Worm (Caenorhabditis elegans) whole organism, mixed stage, embryonic: ENCODE measurements around the gene pen-2.
A peak's percentile ranks its signal among the peaks of the same experiment; 100 is the strongest.

Source experiments
- M03D4.4 ChIP-seq: sonication (generic microtip); optimal IDR thresholded peaks from 2 replicates; lab custom pipeline; 2017; ENCODE audit warnings: mild to moderate bottlenecking, missing genetic modification characterization, missing compliant biosample characterization
- bed-3 ChIP-seq: fragments of 200-800 bp; sonication (Bioruptor generic); optimal IDR thresholded peaks from 3 replicates; lab custom pipeline; 2018; ENCODE audit warnings: mild to moderate bottlenecking, missing genetic modification characterization, moderate library complexity, missing compliant biosample characterization
- blmp-1 ChIP-seq: fragments of 150-350 bp; optimal IDR thresholded peaks from 2 replicates; lab custom pipeline; 2014; ENCODE audit warnings: missing biosample characterization, missing genetic modification characterization
- ceh-39 ChIP-seq: fragments of 150-350 bp; optimal IDR thresholded peaks from 2 replicates; lab custom pipeline; 2014; ENCODE audit warnings: missing biosample characterization, missing genetic modification characterization
- ceh-43 ChIP-seq: fragments of 200-800 bp; sonication (Bioruptor generic); optimal IDR thresholded peaks from 2 replicates; lab custom pipeline; 2018; ENCODE audit warnings: mild to moderate bottlenecking, missing genetic modification characterization, moderate library complexity, missing compliant biosample characterization
- ceh-83 ChIP-seq: fragments of 200-800 bp; sonication (Bioruptor generic); optimal IDR thresholded peaks from 2 replicates; lab custom pipeline; 2018; ENCODE audit warnings: mild to moderate bottlenecking, missing genetic modification characterization, missing compliant biosample characterization
- ces-1 ChIP-seq: fragments of 150-350 bp; optimal IDR thresholded peaks from 2 replicates; lab custom pipeline; 2014; ENCODE audit warnings: missing biosample characterization, missing genetic modification reagents, missing genetic modification characterization
- cnd-1 ChIP-seq: fragments of 200-800 bp; sonication (Bioruptor generic); optimal IDR thresholded peaks from 2 replicates; lab custom pipeline; 2018; ENCODE audit warnings: mild to moderate bottlenecking, missing genetic modification characterization, missing compliant biosample characterization
- drap-1 ChIP-seq: fragments of 200-800 bp; sonication (Bioruptor generic); optimal IDR thresholded peaks from 3 replicates; lab custom pipeline; 2018; ENCODE audit warnings: mild to moderate bottlenecking, missing genetic modification characterization, missing compliant biosample characterization
- elt-1 ChIP-seq: sonication (generic microtip); optimal IDR thresholded peaks from 2 replicates; lab custom pipeline; 2017; ENCODE audit warnings: missing genetic modification characterization, mild to moderate bottlenecking, missing compliant biosample characterization, antibody characterized with exemption, moderate library complexity, borderline replicate concordance; ENCODE audit not compliant: insufficient read depth
- elt-3 ChIP-seq: fragments of 150-350 bp; optimal IDR thresholded peaks from 2 replicates; lab custom pipeline; 2014; ENCODE audit warnings: missing biosample characterization, missing genetic modification characterization
- flh-1 ChIP-seq: fragments of 200-800 bp; sonication (Bioruptor generic); optimal IDR thresholded peaks from 2 replicates; lab custom pipeline; 2018; ENCODE audit warnings: mild to moderate bottlenecking, missing genetic modification characterization, moderate library complexity, missing compliant biosample characterization
- ham-2 ChIP-seq: fragments of 200-800 bp; sonication (Bioruptor generic); optimal IDR thresholded peaks from 2 replicates; lab custom pipeline; 2018; ENCODE audit warnings: mild to moderate bottlenecking, missing genetic modification characterization, missing compliant biosample characterization
- hlh-1 ChIP-seq: fragments of 150-350 bp; optimal IDR thresholded peaks from 2 replicates; lab custom pipeline; 2014; ENCODE audit warnings: missing biosample characterization, missing genetic modification reagents, missing genetic modification characterization
- lin-13 ChIP-seq: fragments of 150-350 bp; optimal IDR thresholded peaks from 2 replicates; lab custom pipeline; 2014; ENCODE audit warnings: missing biosample characterization, missing genetic modification characterization
- lin-32 ChIP-seq: fragments of 200-800 bp; sonication (Bioruptor generic); optimal IDR thresholded peaks from 2 replicates; lab custom pipeline; 2018; ENCODE audit warnings: mild to moderate bottlenecking, missing genetic modification characterization, missing compliant biosample characterization
- lsy-2 ChIP-seq: fragments of 150-350 bp; optimal IDR thresholded peaks from 2 replicates; lab custom pipeline; 2014; ENCODE audit warnings: missing biosample characterization, missing genetic modification characterization
- mab-5 ChIP-seq: fragments of 150-350 bp; optimal IDR thresholded peaks from 2 replicates; lab custom pipeline; 2014; ENCODE audit warnings: missing biosample characterization, missing genetic modification characterization
- mep-1 ChIP-seq: fragments of 150-350 bp; optimal IDR thresholded peaks from 2 replicates; lab custom pipeline; 2017; ENCODE audit warnings: missing biosample characterization, missing genetic modification reagents, missing genetic modification characterization, inconsistent platforms
- mls-2 ChIP-seq: sonication (generic microtip); optimal IDR thresholded peaks from 2 replicates; lab custom pipeline; 2016; ENCODE audit warnings: mild to moderate bottlenecking, missing genetic modification characterization, moderate library complexity, missing compliant biosample characterization
- nhr-12 ChIP-seq: fragments of 150-350 bp; optimal IDR thresholded peaks from 2 replicates; lab custom pipeline; 2014; ENCODE audit warnings: missing biosample characterization, missing genetic modification characterization
- nhr-2 ChIP-seq: fragments of 150-350 bp; optimal IDR thresholded peaks from 2 replicates; lab custom pipeline; 2014; ENCODE audit warnings: missing biosample characterization, missing genetic modification characterization
- nhr-237 ChIP-seq: fragments of 150-350 bp; optimal IDR thresholded peaks from 2 replicates; lab custom pipeline; 2014; ENCODE audit warnings: missing biosample characterization, missing genetic modification characterization
- nhr-28 ChIP-seq: fragments of 150-350 bp; optimal IDR thresholded peaks from 2 replicates; lab custom pipeline; 2014; ENCODE audit warnings: missing biosample characterization, missing genetic modification characterization
- nhr-76 ChIP-seq: sonication (generic microtip); optimal IDR thresholded peaks from 2 replicates; lab custom pipeline; 2017; ENCODE audit warnings: missing biosample characterization, missing genetic modification characterization
- pha-4 ChIP-seq: fragments of 150-350 bp; optimal IDR thresholded peaks from 2 replicates; lab custom pipeline; 2018; ENCODE audit warnings: missing biosample characterization, missing genetic modification reagents, missing genetic modification characterization
- sem-2 ChIP-seq: fragments of 200-800 bp; sonication (Bioruptor generic); optimal IDR thresholded peaks from 2 replicates; lab custom pipeline; 2018; ENCODE audit warnings: mild to moderate bottlenecking, missing genetic modification characterization, missing compliant biosample characterization
- snpc-4 ChIP-seq: fragments of 150-350 bp; optimal IDR thresholded peaks from 2 replicates; lab custom pipeline; 2014; ENCODE audit warnings: missing biosample characterization, missing genetic modification characterization
- sptf-1 ChIP-seq: sonication (generic microtip); optimal IDR thresholded peaks from 2 replicates; lab custom pipeline; 2017; ENCODE audit warnings: mild to moderate bottlenecking, missing genetic modification characterization, moderate library complexity, missing compliant biosample characterization
- tbx-8 ChIP-seq: fragments of 200-800 bp; sonication (Bioruptor generic); optimal IDR thresholded peaks from 2 replicates; lab custom pipeline; 2018; ENCODE audit warnings: mild to moderate bottlenecking, missing genetic modification characterization, moderate library complexity, missing compliant biosample characterization
- unc-120 ChIP-seq: sonication (generic microtip); optimal IDR thresholded peaks from 2 replicates; lab custom pipeline; 2017; ENCODE audit warnings: missing genetic modification characterization, missing compliant biosample characterization; ENCODE audit not compliant: poor library complexity, severe bottlenecking
- unc-39 ChIP-seq: fragments of 150-350 bp; optimal IDR thresholded peaks from 2 replicates; lab custom pipeline; 2014; ENCODE audit warnings: missing biosample characterization, missing genetic modification characterization
- unc-62 ChIP-seq: fragments of 150-350 bp; optimal IDR thresholded peaks from 2 replicates; lab custom pipeline; 2014; ENCODE audit warnings: missing biosample characterization, missing genetic modification reagents, missing genetic modification characterization
- zip-8 ChIP-seq: fragments of 150-350 bp; optimal IDR thresholded peaks from 2 replicates; lab custom pipeline; 2014; ENCODE audit warnings: missing biosample characterization, missing genetic modification characterization
- ztf-11 ChIP-seq: fragments of 150-350 bp; optimal IDR thresholded peaks from 2 replicates; lab custom pipeline; 2014; ENCODE audit warnings: missing biosample characterization, missing genetic modification characterization

The pen-2 gene

DNA sequence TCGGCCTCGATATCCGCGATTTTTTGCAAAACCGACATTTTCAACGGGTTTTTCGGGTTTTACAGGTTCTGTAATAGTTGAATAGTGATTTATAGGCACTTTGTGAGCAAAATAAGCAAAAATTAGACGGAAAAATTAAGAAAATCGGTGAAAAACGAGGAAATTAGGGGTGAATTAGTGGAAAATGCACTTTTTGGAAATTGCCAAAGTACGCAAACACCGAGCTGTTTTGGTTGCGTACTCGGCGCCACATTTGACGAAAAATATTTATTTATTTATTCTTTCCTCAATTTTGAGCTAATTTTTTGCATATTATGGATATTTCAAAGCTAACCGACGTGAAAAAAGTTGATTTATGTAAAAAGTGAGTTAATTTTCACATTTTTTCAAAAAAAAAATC lies at the start of gene pen-2, which contains the start of gene T28D6.6:
pen-2 (plus strand) TSS at position 282 of the 400 bp plus-strand sequence.
T28D6.6 (minus strand) TSS at position 68 of the 400 bp plus-strand sequence.
- peak; percentile 31 for TF ChIP-seq unc-120 (tag; lab: Kevin White, UChicago)
- TF ChIP-seq ces-1, result peak; percentile 74
- no peak for TF ChIP-seq lin-32 (GFP tag; lab: Kevin White, UChicago)

DNA sequence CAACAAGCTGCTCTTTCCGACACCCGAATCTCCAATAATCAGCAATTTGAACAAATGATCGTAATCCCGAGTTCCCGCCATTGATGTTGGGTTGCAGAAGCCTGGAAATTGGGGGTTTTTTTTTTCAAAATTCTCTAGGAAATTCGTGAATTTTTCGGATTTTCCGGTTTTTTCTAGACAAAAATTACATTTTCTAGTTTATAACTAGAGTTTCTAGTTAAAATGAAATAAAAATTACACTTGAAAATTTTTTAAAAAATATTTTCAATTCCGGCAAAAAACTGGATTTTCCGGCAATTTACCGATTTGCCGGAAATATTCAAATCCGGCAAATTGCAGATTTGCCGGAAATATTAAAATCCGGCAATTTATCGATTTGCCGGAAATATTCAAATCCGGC lies 31.7 kb upstream of the pen-2 start, which contains the start of gene rab-35:
rab-35 (minus strand) TSS at position 101 of the 400 bp plus-strand sequence.
- TF ChIP-seq sem-2 (GFP tag; lab: Kevin White, UChicago), result no peak
- TF ChIP-seq snpc-4 (tag; lab: Kevin White, UChicago), result no peak
- no peak for TF ChIP-seq unc-62
- no peak for TF ChIP-seq nhr-237 (tag; lab: Kevin White, UChicago)
- no peak for TF ChIP-seq ham-2 (GFP tag; lab: Kevin White, UChicago)
- no peak for TF ChIP-seq elt-3 (tag; lab: Kevin White, UChicago)
- no peak for TF ChIP-seq lin-13

DNA sequence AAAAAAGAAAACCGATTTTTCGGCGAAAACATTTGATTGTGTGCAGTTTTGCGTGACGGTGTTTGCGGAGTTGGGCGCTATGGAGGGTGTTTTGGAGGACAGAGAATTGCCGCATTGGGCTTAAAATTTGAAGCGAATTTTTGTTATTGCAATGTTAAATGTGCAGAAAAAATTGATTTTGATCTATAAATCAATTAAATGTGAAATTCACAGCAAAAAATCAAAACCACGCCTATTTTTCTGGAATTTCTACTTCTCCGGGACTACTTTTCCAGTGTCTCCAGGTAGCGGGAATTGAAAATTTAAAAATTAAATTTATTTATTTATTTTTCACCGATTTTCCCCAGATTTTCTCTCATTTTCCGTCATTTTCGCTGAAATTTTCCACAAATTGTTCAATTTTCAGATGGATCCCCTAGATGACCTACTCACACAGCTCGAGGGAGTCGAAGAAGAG lies 25.9 kb upstream of the pen-2 start, which contains the start of gene mcm-10:
mcm-10 (plus strand) TSS at position 407 of the 457 bp plus-strand sequence.
- TF ChIP-seq unc-120 (tag; lab: Kevin White, UChicago), result no peak
- no peak for TF ChIP-seq unc-39
- peak; percentile 17 for TF ChIP-seq sem-2 (GFP tag; lab: Kevin White, UChicago)
- TF ChIP-seq nhr-28, result no peak
- TF ChIP-seq nhr-12 (tag; lab: Kevin White, UChicago), result no peak
- TF ChIP-seq lin-13, result no peak
- TF ChIP-seq M03D4.4 (tag; lab: Kevin White, UChicago), result no peak
- peak; percentile 77 for TF ChIP-seq mls-2 (tag; lab: Kevin White, UChicago)
- no peak for TF ChIP-seq elt-1 (tag; lab: Kevin White, UChicago)
- peak; percentile 16 for TF ChIP-seq mep-1 (tag; lab: Kevin White, UChicago)
- peak; percentile 51 for TF ChIP-seq lin-32 (GFP tag; lab: Kevin White, UChicago)
- peak; percentile 47 for TF ChIP-seq ham-2 (GFP tag; lab: Kevin White, UChicago)
- no peak for TF ChIP-seq ztf-11
- TF ChIP-seq cnd-1 (tag; lab: Kevin White, UChicago), result peak; percentile 33
- TF ChIP-seq flh-1 (GFP tag; lab: Kevin White, UChicago), result no peak
- no peak for TF ChIP-seq nhr-76 (tag; lab: Kevin White, UChicago)
- TF ChIP-seq unc-62, result no peak
- peak; percentile 43 for TF ChIP-seq ceh-43 (GFP tag; lab: Kevin White, UChicago)
- peak; percentile 84 for TF ChIP-seq nhr-237 (tag; lab: Kevin White, UChicago)
- TF ChIP-seq lsy-2 (tag; lab: Kevin White, UChicago), result peak; percentile 48
- no peak for TF ChIP-seq mab-5 (tag; lab: Kevin White, UChicago)
- peak; percentile 72 for TF ChIP-seq sptf-1 (tag; lab: Kevin White, UChicago)
- TF ChIP-seq bed-3 (GFP tag; lab: Kevin White, UChicago), result peak; percentile 35
- no peak for TF ChIP-seq hlh-1 (tag; lab: Kevin White, UChicago)
- peak; percentile 57 for TF ChIP-seq ceh-39 (tag; lab: Kevin White, UChicago)
- no peak for TF ChIP-seq nhr-2 (tag; lab: Kevin White, UChicago)
- no peak for TF ChIP-seq pha-4 (tag; lab: Kevin White, UChicago)
- TF ChIP-seq snpc-4 (tag; lab: Kevin White, UChicago), result no peak
- no peak for TF ChIP-seq tbx-8 (GFP tag; lab: Kevin White, UChicago)
- no peak for TF ChIP-seq ceh-83
- no peak for TF ChIP-seq zip-8 (tag; lab: Kevin White, UChicago)
- TF ChIP-seq ces-1, result peak; percentile 92
- no peak for TF ChIP-seq elt-3 (tag; lab: Kevin White, UChicago)
- no peak for TF ChIP-seq blmp-1 (tag; lab: Kevin White, UChicago)
- peak; percentile 59 for TF ChIP-seq drap-1 (GFP tag; lab: Kevin White, UChicago)

DNA sequence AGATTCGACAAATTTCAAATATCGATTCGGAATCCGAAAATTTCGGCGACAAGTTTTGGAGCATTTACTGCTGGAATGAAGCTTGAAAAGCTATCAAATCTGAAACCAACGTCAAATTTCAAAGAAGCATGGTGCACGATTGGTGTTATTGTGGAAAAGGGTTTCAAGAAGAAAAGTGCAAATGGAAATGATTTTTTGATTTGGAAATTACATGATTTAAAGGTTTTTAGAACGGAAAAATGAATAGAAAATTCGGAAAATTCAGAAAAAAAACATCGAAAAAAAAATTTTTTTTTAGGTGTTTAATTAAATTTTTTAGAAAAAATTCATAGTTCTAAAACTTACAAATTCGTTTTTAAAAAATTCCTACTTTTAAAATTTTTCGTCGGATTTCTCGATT lies 25.0 kb upstream of the pen-2 start, which contains the start of gene teg-1:
teg-1 (minus strand) TSS at position 101 of the 400 bp plus-strand sequence.
- no peak for TF ChIP-seq ham-2 (GFP tag; lab: Kevin White, UChicago)
- no peak for TF ChIP-seq pha-4 (tag; lab: Kevin White, UChicago)
- no peak for TF ChIP-seq ceh-39 (tag; lab: Kevin White, UChicago)
- TF ChIP-seq nhr-12 (tag; lab: Kevin White, UChicago), result no peak
- no peak for TF ChIP-seq mls-2 (tag; lab: Kevin White, UChicago)
- TF ChIP-seq sptf-1 (tag; lab: Kevin White, UChicago), result no peak
- TF ChIP-seq sem-2 (GFP tag; lab: Kevin White, UChicago), result no peak
- TF ChIP-seq cnd-1 (tag; lab: Kevin White, UChicago), result no peak
- TF ChIP-seq M03D4.4 (tag; lab: Kevin White, UChicago), result no peak
- no peak for TF ChIP-seq ces-1
- no peak for TF ChIP-seq lin-32 (GFP tag; lab: Kevin White, UChicago)
- no peak for TF ChIP-seq lin-13
- no peak for TF ChIP-seq elt-3 (tag; lab: Kevin White, UChicago)
- no peak for TF ChIP-seq mep-1 (tag; lab: Kevin White, UChicago)
